Fruit fly (Drosophila melanogaster): ENCODE measurements around the gene CG2616.

The CG2616 gene

DNA sequence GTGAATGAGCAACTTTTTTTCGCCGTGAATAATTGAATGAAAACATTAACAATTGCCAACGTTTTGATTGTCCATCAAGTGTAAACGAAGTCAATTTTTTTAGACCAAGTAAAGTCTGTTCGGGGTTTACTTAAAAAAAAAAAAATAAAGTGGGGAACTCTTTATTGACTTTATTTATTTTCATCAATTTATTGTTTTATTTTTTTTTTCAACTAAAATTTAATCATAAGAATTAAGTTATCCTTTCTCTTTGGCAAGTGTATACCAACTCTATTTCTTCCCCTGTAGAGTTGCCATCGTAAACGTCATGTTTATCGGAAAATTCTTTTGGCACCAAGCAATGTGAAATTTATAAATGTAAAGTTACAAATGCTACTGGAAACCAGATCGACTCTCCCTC lies at the start of gene CG2616:
CG2616 (plus strand) TSS at position 301 of the 400 bp plus-strand sequence.
- no peak for TF ChIP-seq CG17801 (GFP tag; optimal IDR thresholded peaks at IDR 0.05; ENCODE audit: partially characterized antibody)

DNA sequence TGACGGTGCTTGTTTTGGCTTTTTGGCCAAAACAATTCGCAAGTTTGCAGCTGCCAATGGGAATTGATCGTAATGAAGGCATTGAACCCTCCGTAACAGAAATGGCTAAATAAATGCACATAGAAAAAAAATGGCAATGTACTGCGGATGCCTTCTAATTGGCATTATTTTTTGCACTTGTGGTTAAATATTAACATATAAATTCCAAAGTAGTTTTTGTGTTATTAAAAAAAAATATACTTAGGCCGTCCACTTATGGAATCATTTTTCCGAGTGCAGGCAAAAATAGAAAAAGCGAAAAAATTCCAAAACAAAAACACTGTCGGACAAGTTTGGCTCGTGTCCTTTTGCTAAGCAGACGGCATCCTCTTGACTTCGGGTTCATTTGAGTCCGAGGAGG lies 35.4 kb upstream of the CG2616 start:
- no peak for TF ChIP-seq CG17801 (GFP tag; optimal IDR thresholded peaks at IDR 0.05; ENCODE audit: partially characterized antibody)

DNA sequence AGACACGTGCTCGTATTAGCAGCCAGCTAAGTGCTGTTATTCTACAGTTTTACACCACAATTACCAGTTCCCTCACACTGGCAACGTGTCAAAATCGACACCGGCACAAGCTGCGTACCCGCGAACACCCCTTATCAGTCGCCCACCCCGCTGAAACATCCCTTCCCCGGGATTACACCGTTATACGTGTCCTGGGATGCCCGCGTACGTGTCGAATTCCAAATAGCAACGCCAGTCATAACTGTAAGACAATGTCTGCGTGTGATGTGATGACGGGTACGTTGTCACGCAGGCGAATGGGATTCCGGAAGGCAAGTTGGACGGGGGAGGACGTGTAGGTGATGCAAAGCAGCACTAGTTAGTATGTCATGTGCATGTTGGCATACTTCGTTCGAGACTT lies 2.2 kb upstream of the CG2616 start:
- no peak for TF ChIP-seq CG17801 (GFP tag; optimal IDR thresholded peaks at IDR 0.05; ENCODE audit: partially characterized antibody)

DNA sequence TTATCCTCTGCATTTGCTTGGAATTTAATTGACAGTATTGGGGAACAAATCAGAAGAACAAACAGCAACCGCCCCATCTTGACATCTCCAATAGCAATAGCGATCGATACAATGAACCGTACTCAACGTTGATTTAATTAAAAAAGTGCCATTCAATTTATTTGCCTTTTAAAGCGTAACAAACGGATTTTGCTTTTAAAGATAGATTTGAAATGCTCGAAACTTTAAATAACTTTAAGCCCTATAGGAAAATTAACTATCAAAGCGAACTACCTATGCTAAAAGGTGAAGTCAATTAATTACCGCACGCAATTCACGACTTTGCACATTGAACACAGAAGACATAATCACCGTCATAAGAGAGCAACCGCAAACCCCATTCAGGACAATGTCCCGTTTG lies 17.2 kb downstream of the CG2616 start, which contains the start of gene CG43254:
CG43254 (minus strand) TSS at position 101 of the 400 bp plus-strand sequence.
- no peak for TF ChIP-seq CG17801 (GFP tag; optimal IDR thresholded peaks at IDR 0.05; ENCODE audit: partially characterized antibody)

DNA sequence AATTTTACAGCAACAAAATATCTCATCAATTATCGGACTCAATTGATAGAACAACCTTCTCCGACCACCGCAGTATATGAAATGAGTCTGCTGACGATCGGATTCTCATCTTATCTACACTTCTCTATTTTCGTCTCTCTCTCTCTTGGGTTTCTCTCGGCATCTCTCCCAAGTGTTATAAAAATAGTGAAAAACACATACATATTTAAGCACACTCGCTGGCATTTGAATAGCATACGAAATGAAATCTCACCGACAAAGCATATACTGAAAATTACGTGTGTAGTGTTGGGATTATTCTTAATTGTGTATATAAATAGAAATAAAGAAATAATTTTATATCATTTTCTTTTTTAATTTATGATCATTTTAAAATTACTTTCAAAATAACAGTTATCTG lies 27.8 kb downstream of the CG2616 start, which contains the start of gene pyd3:
pyd3 (minus strand) TSS at position 87 of the 400 bp plus-strand sequence.
- TF ChIP-seq CG17801 (GFP tag; optimal IDR thresholded peaks at IDR 0.05; ENCODE audit: partially characterized antibody) = no peak

DNA sequence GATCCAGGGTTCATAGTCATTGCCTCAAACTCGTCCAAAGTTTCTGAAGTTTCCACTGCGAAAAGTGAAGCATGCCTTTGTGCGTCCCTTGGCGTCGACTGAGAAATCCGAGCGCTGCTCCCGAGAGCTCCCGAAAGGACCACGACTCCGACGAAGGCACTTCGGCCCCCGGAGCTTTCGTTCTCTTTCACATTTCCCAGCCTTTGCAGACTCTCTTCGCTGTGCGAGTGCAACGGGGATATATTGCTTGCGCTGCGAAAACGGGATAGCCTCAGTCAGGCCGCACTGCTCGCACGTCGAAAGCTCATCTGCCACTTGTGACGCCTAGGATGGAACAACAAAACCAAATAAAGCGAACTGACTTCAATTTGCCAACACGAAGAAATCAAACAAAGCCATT lies 31.3 kb downstream of the CG2616 start:
- TF ChIP-seq CG17801 (GFP tag; optimal IDR thresholded peaks at IDR 0.05; ENCODE audit: partially characterized antibody) = no peak

DNA sequence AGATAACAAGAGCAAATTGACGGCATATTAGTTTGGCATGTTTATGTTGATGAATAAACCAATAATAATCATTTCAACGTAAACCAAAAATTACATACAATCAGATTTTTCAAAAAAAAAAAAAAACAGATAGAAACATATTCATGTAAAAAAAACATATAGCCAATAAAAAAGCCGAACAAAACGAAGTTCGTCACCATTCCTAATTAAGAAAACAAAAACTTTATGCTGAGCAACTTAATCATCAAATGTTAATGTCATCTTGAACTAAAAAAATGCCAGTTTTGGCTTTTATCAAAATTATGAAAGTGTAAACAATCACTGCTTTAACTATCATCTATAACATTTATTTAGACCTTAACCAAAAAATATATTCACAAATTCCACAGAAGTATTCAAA lies 35.6 kb downstream of the CG2616 start, which contains the start of gene CG10919:
CG10919 (plus strand) TSS at position 301 of the 400 bp plus-strand sequence.
- TF ChIP-seq CG17801 (GFP tag; optimal IDR thresholded peaks at IDR 0.05; ENCODE audit: partially characterized antibody) = no peak

DNA sequence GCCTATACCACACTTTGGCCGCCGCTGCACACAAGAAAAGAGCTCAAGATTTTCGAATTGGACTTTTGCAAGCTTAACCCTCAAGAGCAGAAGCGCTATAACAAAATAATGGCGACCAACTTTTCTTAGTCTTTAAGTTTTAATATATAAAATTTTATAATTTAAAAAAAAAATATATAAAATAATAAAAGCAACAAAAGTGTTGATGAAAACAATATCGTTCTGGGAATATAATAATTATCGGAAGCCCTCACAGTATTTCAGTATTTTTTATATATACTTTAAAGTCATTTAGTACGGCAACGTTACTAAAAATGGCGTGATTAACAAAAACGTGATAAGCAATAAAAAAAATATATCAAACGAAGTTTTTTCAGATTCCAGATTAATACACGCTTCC lies 37.3 kb downstream of the CG2616 start, which contains the start of gene Sp7:
Sp7 (plus strand) TSS at position 301 of the 400 bp plus-strand sequence.
- TF ChIP-seq CG17801 (GFP tag; optimal IDR thresholded peaks at IDR 0.05; ENCODE audit: partially characterized antibody) = no peak

DNA sequence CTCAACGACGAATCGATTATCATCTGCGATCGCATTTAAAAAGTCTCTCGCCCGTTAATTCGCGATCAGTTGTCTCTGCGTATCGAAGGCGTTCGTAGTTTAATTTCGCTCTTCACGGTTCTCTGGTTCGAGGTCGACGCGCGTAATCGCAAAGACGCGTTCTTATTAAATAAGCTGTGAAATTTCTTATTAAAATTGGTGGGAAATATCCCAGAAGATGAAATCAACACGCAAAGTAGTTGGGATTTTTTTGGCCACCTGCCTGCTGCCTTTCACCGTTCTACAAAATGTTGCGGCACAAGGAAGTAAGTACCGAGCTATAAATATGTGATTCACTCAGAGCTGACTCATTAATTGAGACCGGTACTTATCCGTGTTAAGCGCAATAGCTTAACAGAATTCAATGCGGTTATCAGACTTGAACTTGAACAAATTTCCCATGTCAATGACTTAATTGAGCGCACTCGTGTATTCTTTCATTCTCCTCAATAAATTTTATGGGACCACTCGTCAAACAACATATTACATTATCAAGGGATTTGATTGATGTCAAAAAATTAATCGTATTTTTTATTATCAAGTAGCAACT lies 38.8 kb downstream of the CG2616 start:
- no peak for TF ChIP-seq CG17801 (GFP tag; optimal IDR thresholded peaks at IDR 0.05; ENCODE audit: partially characterized antibody)

DNA sequence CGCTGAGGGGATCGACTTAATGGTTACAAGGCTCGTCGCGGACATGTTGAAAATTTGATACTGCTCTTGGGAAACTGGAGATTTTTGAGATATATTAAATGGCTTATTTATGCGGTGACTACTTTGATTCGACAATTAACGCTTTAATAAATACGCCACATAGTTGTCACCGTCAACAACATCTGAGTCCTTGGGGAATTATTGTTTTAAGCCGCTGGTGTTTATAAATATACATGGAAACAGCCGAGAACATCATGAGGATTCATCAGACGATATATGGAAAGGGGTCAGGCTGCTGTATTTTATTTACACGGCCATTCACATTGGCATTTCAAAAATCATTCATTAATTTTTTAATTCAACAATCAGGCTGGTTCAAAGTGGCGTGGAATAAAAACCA lies 49.4 kb downstream of the CG2616 start, which contains the start of gene CG11286:
CG11286 (minus strand) TSS at position 101 of the 400 bp plus-strand sequence.
- no peak for TF ChIP-seq CG17801 (GFP tag; optimal IDR thresholded peaks at IDR 0.05; ENCODE audit: partially characterized antibody)

Data from ovary, adult (tissue).